Worm (Caenorhabditis elegans) whole organism, young adult: ENCODE measurements around the gene Y75B8A.28.

ENCODE experiments used
- B0035.1 ChIP-seq: sonication (generic microtip); optimal IDR thresholded peaks from 2 replicates; lab custom pipeline; 2016; ENCODE audit warnings: missing genetic modification characterization, mild to moderate bottlenecking, missing compliant biosample characterization, missing genotype, missing genetic modification reagents
- B0336.3 ChIP-seq: fragments of 200-800 bp; sonication (Bioruptor generic); IDR thresholded peaks from 2 replicates; pipeline ENCODE4 v1.3.6; 2022; ENCODE audit warnings: missing genetic modification characterization, missing compliant biosample characterization
- F10E7.11 ChIP-seq: sonication (generic microtip); optimal IDR thresholded peaks from 2 replicates; lab custom pipeline; 2017; ENCODE audit warnings: mild to moderate bottlenecking, missing genetic modification characterization, moderate library complexity, missing compliant biosample characterization
- F22D6.2 ChIP-seq: sonication (generic microtip); optimal IDR thresholded peaks from 2 replicates; lab custom pipeline; 2016; ENCODE audit warnings: mild to moderate bottlenecking, missing genetic modification characterization, missing compliant biosample characterization
- F33H1.4 ChIP-seq: fragments of 200-800 bp; sonication (Bioruptor generic); IDR thresholded peaks from 2 replicates; pipeline ENCODE4 v1.3.6; 2022; ENCODE audit warnings: missing genetic modification reagents, missing genetic modification characterization, missing compliant biosample characterization
- F39B2.1 ChIP-seq: fragments of 200-800 bp; sonication (Bioruptor generic); IDR thresholded peaks from 2 replicates; pipeline ENCODE4 v1.3.6; 2022; ENCODE audit warnings: missing genetic modification reagents, missing genetic modification characterization, missing compliant biosample characterization
- F49E8.2 ChIP-seq: sonication (generic microtip); optimal IDR thresholded peaks from 3 replicates; lab custom pipeline; 2017; ENCODE audit warnings: missing genetic modification characterization, mild to moderate bottlenecking, missing compliant biosample characterization, antibody characterized with exemption, moderate library complexity; ENCODE audit not compliant: insufficient read depth
- F57C9.4 ChIP-seq: sonication (generic microtip); optimal IDR thresholded peaks from 2 replicates; lab custom pipeline; 2017; ENCODE audit warnings: mild to moderate bottlenecking, missing genetic modification characterization, missing compliant biosample characterization
- K11D2.4 ChIP-seq: fragments of 200-800 bp; sonication (Bioruptor generic); IDR thresholded peaks from 2 replicates; pipeline ENCODE4 v1.3.6; 2022; ENCODE audit warnings: missing genetic modification reagents, missing genetic modification characterization, missing compliant biosample characterization
- Y53F4B.3 ChIP-seq: fragments of 200-800 bp; sonication (Bioruptor generic); IDR thresholded peaks from 2 replicates; pipeline ENCODE4 v1.3.6; 2022; ENCODE audit warnings: missing genetic modification reagents, missing genetic modification characterization, missing compliant biosample characterization
- Y53G8AR.9 ChIP-seq: fragments of 200-800 bp; sonication (Bioruptor generic); conservative IDR thresholded peaks from 2 replicates; pipeline ENCODE4 v1.3.6; 2022; ENCODE audit warnings: missing genetic modification reagents, missing genetic modification characterization, missing compliant biosample characterization
- Y79H2A.3 ChIP-seq: fragments of 200-800 bp; sonication (Bioruptor generic); conservative IDR thresholded peaks from 2 replicates; pipeline ENCODE4 v1.3.6; 2022; ENCODE audit warnings: missing genetic modification reagents, missing genetic modification characterization, missing compliant biosample characterization
- ZK185.1 ChIP-seq: sonication (generic microtip); optimal IDR thresholded peaks from 2 replicates; lab custom pipeline; 2016; ENCODE audit warnings: mild to moderate bottlenecking, missing genetic modification characterization, missing compliant biosample characterization; ENCODE audit not compliant: poor library complexity, severe bottlenecking
- aptf-3 ChIP-seq: fragments of 200-800 bp; sonication (Bioruptor generic); IDR thresholded peaks from 2 replicates; pipeline ENCODE4 v1.3.6; 2022; ENCODE audit warnings: missing genetic modification characterization, missing compliant biosample characterization
- attf-5 ChIP-seq: fragments of 200-800 bp; sonication (Bioruptor generic); optimal IDR thresholded peaks from 2 replicates; lab custom pipeline; 2018; ENCODE audit warnings: mild to moderate bottlenecking, missing genetic modification characterization, missing compliant biosample characterization
- cebp-1 ChIP-seq, 2 experiments: fragments of 200-800 bp in 1 of 2; sonication (Bioruptor generic) in 1 of 2; sonication (generic microtip) in 1 of 2; IDR thresholded peaks in 1 of 2; optimal IDR thresholded peaks in 1 of 2; 2 replicates each; pipeline versions ENCODE4 v1.3.6 to Lab custom; 2017 to 2022; ENCODE audit warnings: missing compliant biosample characterization in 2 of 2, missing genetic modification characterization in 2 of 2, mild to moderate bottlenecking in 1 of 2, missing genetic modification reagents in 1 of 2, moderate library complexity in 1 of 2
- cebp-2 ChIP-seq: fragments of 200-800 bp; sonication (Bioruptor generic); IDR thresholded peaks from 2 replicates; pipeline ENCODE4 v1.3.6; 2022; ENCODE audit warnings: missing genetic modification characterization, missing compliant biosample characterization
- ceh-100 ChIP-seq: fragments of 200-800 bp; sonication (Bioruptor generic); IDR thresholded peaks from 2 replicates; pipeline ENCODE4 v1.3.6; 2022; ENCODE audit warnings: missing genetic modification reagents, missing genetic modification characterization, missing compliant biosample characterization
- ceh-40 ChIP-seq: fragments of 200-800 bp; sonication (Bioruptor generic); IDR thresholded peaks from 2 replicates; pipeline ENCODE4 v1.3.6; 2022; ENCODE audit warnings: missing genetic modification characterization, missing compliant biosample characterization
- ceh-79 ChIP-seq: sonication (generic microtip); optimal IDR thresholded peaks from 2 replicates; lab custom pipeline; 2017; ENCODE audit warnings: mild to moderate bottlenecking, missing genetic modification characterization, missing compliant biosample characterization
- ceh-91 ChIP-seq: fragments of 200-800 bp; sonication (Bioruptor generic); IDR thresholded peaks from 2 replicates; pipeline ENCODE4 v1.3.6; 2022; ENCODE audit warnings: missing genetic modification reagents, missing genetic modification characterization, missing compliant biosample characterization
- dpff-1 ChIP-seq: sonication (generic microtip); optimal IDR thresholded peaks from 2 replicates; lab custom pipeline; 2017; ENCODE audit warnings: mild to moderate bottlenecking, missing genetic modification characterization, missing compliant biosample characterization
- egrh-3 ChIP-seq: fragments of 200-800 bp; sonication (Bioruptor generic); IDR thresholded peaks from 2 replicates; pipeline ENCODE4 v1.3.6; 2022; ENCODE audit warnings: missing genetic modification reagents, missing genetic modification characterization, missing compliant biosample characterization
- fkh-3 ChIP-seq: sonication (generic microtip); optimal IDR thresholded peaks from 2 replicates; lab custom pipeline; 2016; ENCODE audit warnings: mild to moderate bottlenecking, missing genetic modification characterization, missing compliant biosample characterization
- hmg-20 ChIP-seq: fragments of 200-800 bp; sonication (Bioruptor generic); IDR thresholded peaks from 2 replicates; pipeline ENCODE4 v1.3.6; 2022; ENCODE audit warnings: missing genetic modification reagents, missing genetic modification characterization, missing compliant biosample characterization
- lag-1 ChIP-seq: fragments of 200-800 bp; sonication (Bioruptor generic); IDR thresholded peaks from 2 replicates; pipeline ENCODE4 v1.3.6; 2022; ENCODE audit warnings: missing genetic modification reagents, missing genetic modification characterization, missing compliant biosample characterization
- let-526 ChIP-seq: fragments of 200-800 bp; sonication (Bioruptor generic); IDR thresholded peaks from 2 replicates; pipeline ENCODE4 v1.3.6; 2022; ENCODE audit warnings: missing genetic modification reagents, missing genetic modification characterization, missing compliant biosample characterization
- let-607 ChIP-seq, 2 experiments: fragments of 200-800 bp in 1 of 2; sonication (Bioruptor generic) in 1 of 2; sonication (generic microtip) in 1 of 2; optimal IDR thresholded peaks; 2 replicates each; lab custom pipeline; 2016 to 2018; ENCODE audit warnings: mild to moderate bottlenecking in 2 of 2, missing compliant biosample characterization in 2 of 2, missing genetic modification characterization in 2 of 2, moderate library complexity in 2 of 2, missing genotype in 1 of 2
- lir-1 ChIP-seq: fragments of 200-800 bp; sonication (Bioruptor generic); conservative IDR thresholded peaks from 2 replicates; pipeline ENCODE4 v1.3.6; 2022; ENCODE audit warnings: missing genetic modification reagents, missing genetic modification characterization, missing compliant biosample characterization
- lsl-1 ChIP-seq: fragments of 200-800 bp; sonication (Bioruptor generic); optimal IDR thresholded peaks from 2 replicates; lab custom pipeline; 2018; ENCODE audit warnings: mild to moderate bottlenecking, missing genetic modification characterization, moderate library complexity, missing compliant biosample characterization
- madf-10 ChIP-seq: sonication (generic microtip); optimal IDR thresholded peaks from 2 replicates; lab custom pipeline; 2016; ENCODE audit warnings: mild to moderate bottlenecking, missing genetic modification characterization, missing compliant biosample characterization
- madf-3 ChIP-seq: fragments of 200-800 bp; sonication (Bioruptor generic); IDR thresholded peaks from 2 replicates; pipeline ENCODE4 v1.3.6; 2022; ENCODE audit warnings: missing genetic modification reagents, missing genetic modification characterization, missing compliant biosample characterization
- madf-6 ChIP-seq: fragments of 200-800 bp; sonication (Bioruptor generic); IDR thresholded peaks from 2 replicates; pipeline ENCODE4 v1.3.6; 2022; ENCODE audit warnings: missing genetic modification reagents, missing genetic modification characterization, missing compliant biosample characterization
- nhr-120 ChIP-seq: fragments of 200-800 bp; sonication (Bioruptor generic); IDR thresholded peaks from 2 replicates; pipeline ENCODE4 v1.3.6; 2022; ENCODE audit warnings: missing genetic modification characterization, missing compliant biosample characterization
- nhr-27 ChIP-seq: fragments of 200-800 bp; sonication (Bioruptor generic); optimal IDR thresholded peaks from 2 replicates; lab custom pipeline; 2018; ENCODE audit warnings: mild to moderate bottlenecking, missing genetic modification characterization, moderate library complexity, missing compliant biosample characterization
- nhr-80 ChIP-seq: sonication (generic microtip); optimal IDR thresholded peaks from 2 replicates; lab custom pipeline; 2016; ENCODE audit warnings: missing genetic modification characterization, missing compliant biosample characterization
- nhr-90 ChIP-seq: sonication (generic microtip); optimal IDR thresholded peaks from 2 replicates; lab custom pipeline; 2016; ENCODE audit warnings: missing genotype, mild to moderate bottlenecking, missing genetic modification characterization, missing compliant biosample characterization
- pbrm-1 ChIP-seq: fragments of 200-800 bp; sonication (Bioruptor generic); IDR thresholded peaks from 2 replicates; pipeline ENCODE4 v1.3.6; 2022; ENCODE audit warnings: missing genetic modification reagents, missing genetic modification characterization, missing compliant biosample characterization
- repo-1 ChIP-seq: sonication (generic microtip); optimal IDR thresholded peaks from 2 replicates; lab custom pipeline; 2017; ENCODE audit warnings: mild to moderate bottlenecking, missing genetic modification characterization, missing compliant biosample characterization
- snpc-1.3 ChIP-seq: sonication (generic microtip); optimal IDR thresholded peaks from 2 replicates; lab custom pipeline; 2017; ENCODE audit warnings: missing genetic modification characterization, mild to moderate bottlenecking, missing compliant biosample characterization, antibody characterized with exemption, moderate library complexity, missing genotype, missing genetic modification reagents; ENCODE audit not compliant: insufficient read depth
- snpc-3.4 ChIP-seq: sonication (generic microtip); optimal IDR thresholded peaks from 2 replicates; lab custom pipeline; 2017; ENCODE audit warnings: missing genetic modification characterization, mild to moderate bottlenecking, missing compliant biosample characterization, antibody characterized with exemption, moderate library complexity, missing genotype, missing genetic modification reagents
- snpc-4 ChIP-seq, 5 experiments: fragments of 150-350 bp in 1 of 5; sonication (generic microtip) in 4 of 5; optimal IDR thresholded peaks; 2 replicates each; lab custom pipeline; 2014 to 2018; ENCODE audit warnings: missing genetic modification characterization in 5 of 5, missing biosample characterization in 3 of 5, antibody characterized with exemption in 2 of 5, mild to moderate bottlenecking in 2 of 5, missing compliant biosample characterization in 2 of 5, missing genotype in 2 of 5, moderate library complexity in 2 of 5, missing genetic modification reagents in 1 of 5
- somi-1 ChIP-seq: fragments of 200-800 bp; sonication (Bioruptor generic); optimal IDR thresholded peaks from 2 replicates; lab custom pipeline; 2018; ENCODE audit warnings: mild to moderate bottlenecking, missing genetic modification characterization, missing compliant biosample characterization
- unc-130 ChIP-seq: sonication (generic microtip); optimal IDR thresholded peaks from 2 replicates; lab custom pipeline; 2016; ENCODE audit warnings: missing genetic modification reagents, missing genetic modification characterization, missing compliant biosample characterization
- unc-62 ChIP-seq: fragments of 150-350 bp; optimal IDR thresholded peaks from 2 replicates; lab custom pipeline; 2014; ENCODE audit warnings: missing biosample characterization, missing genetic modification reagents, missing genetic modification characterization
- xnd-1 ChIP-seq: sonication (generic microtip); optimal IDR thresholded peaks from 2 replicates; lab custom pipeline; 2016; ENCODE audit warnings: missing genotype, missing genetic modification reagents, missing genetic modification characterization, missing compliant biosample characterization
- ztf-22 ChIP-seq: fragments of 200-800 bp; sonication (Bioruptor generic); optimal IDR thresholded peaks from 2 replicates; lab custom pipeline; 2018; ENCODE audit warnings: mild to moderate bottlenecking, missing genetic modification characterization, moderate library complexity, missing compliant biosample characterization

Y75B8A.28 gene

DNA sequence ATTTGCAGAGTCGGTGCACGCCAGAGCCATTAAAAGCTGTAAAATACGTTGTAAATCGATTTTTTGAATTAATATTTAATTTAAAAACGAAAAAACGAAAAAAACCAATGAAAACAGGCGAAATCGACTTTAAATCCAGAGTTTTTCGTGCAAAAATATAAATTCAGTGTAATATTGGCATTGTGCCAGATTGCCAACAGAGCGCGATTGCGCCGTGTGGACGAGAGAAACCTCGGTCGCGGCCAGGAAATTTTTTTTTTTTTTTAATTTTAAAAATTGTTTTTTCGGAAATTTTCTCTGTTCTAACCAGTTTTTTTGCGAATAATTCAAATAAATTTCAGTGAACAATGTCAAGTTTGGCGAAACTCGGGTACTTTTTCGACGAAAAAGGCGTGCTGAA is 32.4 kb downstream of the Y75B8A.28 start, which contains the start of the genes pph-4.1 and Y75B8A.31 (continued):
- TF ChIP-seq F39B2.1 (GFP tag; lab: Robert Waterston, UW) (no peak), Y53G8AR.9 (peak; percentile 82), nhr-27 (tag; lab: Kevin White, UChicago) (no peak), cebp-1 (GFP tag; IDR thresholded peaks at IDR 0.05; lab: Robert Waterston, UW) (peak; percentile 62; the same call in 1 of the 2 replicates), cebp-1 (tag; optimal IDR thresholded peaks at IDR 0.05; lab: Kevin White, UChicago) (peak; percentile 69), madf-10 (tag; lab: Kevin White, UChicago) (peak; percentile 34), lag-1 (GFP tag; lab: Robert Waterston, UW) (no peak), somi-1 (GFP tag; lab: Kevin White, UChicago) (peak; percentile 13), hmg-20 (GFP tag; lab: Robert Waterston, UW) (0 out of 2 replicates have a peak, but pooled peaks have one; percentile 15), lsl-1 (peak; percentile 68), madf-6 (GFP tag; lab: Robert Waterston, UW) (peak; percentile 85), snpc-4 (GFP tag; optimal IDR thresholded peaks at IDR 0.05; lab: Kevin White, UChicago) (no peak), snpc-4 (tag; optimal IDR thresholded peaks at IDR 0.05; lab: Kevin White, UChicago) (peak in 2 of 4 experiments; percentile 64 to 70), Y79H2A.3 (GFP tag; lab: Robert Waterston, UW) (no peak), K11D2.4 (GFP tag; lab: Robert Waterston, UW) (peak; percentile 85), fkh-3 (no peak), Y53F4B.3 (GFP tag; lab: Robert Waterston, UW) (no peak), repo-1 (tag; lab: Kevin White, UChicago) (no peak), dpff-1 (no peak), let-607 (tag; optimal IDR thresholded peaks at IDR 0.05; lab: Kevin White, UChicago) (peak in 1 of 2 experiments; percentile 65), lir-1 (GFP tag; lab: Robert Waterston, UW) (peak; percentile 67), B0336.3 (GFP tag; lab: Robert Waterston, UW) (0 out of 2 replicates have a peak, but pooled peaks have one; percentile 25), F22D6.2 (tag; lab: Kevin White, UChicago) (peak; percentile 58), attf-5 (peak; percentile 85), xnd-1 (tag; lab: Kevin White, UChicago) (peak; percentile 36), ztf-22 (no peak), ceh-79 (tag; lab: Kevin White, UChicago) (no peak), unc-130 (GFP tag; lab: Kevin White, UChicago) (peak; percentile 58), ZK185.1 (tag; lab: Kevin White, UChicago) (no peak), F57C9.4 (tag; lab: Kevin White, UChicago) (no peak), cebp-2 (GFP tag; lab: Robert Waterston, UW) (no peak), ceh-100 (GFP tag; lab: Robert Waterston, UW) (peak; percentile 40; the same call in 1 of the 2 replicates), F33H1.4 (GFP tag; lab: Robert Waterston, UW) (peak; percentile 70), aptf-3 (no peak), F49E8.2 (tag; lab: Kevin White, UChicago) (no peak), ceh-40 (GFP tag; lab: Robert Waterston, UW) (no peak), pbrm-1 (GFP tag; lab: Robert Waterston, UW) (peak; percentile 78; the same call in 1 of the 2 replicates)

DNA sequence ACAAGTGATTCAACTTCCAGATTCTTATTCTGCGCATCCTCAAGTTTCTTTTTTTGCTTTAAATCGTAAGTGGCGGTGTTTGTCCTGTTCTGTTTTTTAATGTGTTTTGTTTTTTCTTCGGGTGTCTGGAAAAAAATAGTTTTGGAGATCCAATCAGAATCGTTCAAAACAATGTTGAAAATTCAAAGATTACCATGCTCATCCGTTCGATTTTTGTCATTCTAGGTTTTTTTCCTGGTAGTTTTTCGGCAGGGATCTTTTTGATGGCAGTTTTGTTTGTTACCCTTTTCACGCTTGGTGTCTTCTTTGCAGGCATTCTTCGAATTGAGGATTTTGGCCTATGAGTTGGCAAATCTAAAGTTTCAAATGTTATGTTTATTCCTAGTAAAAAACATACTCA is 37.7 kb downstream of the Y75B8A.28 start:
- TF ChIP-seq madf-3 (GFP tag; lab: Robert Waterston, UW) (no peak), egrh-3 (GFP tag; lab: Robert Waterston, UW) (no peak), nhr-120 (no peak), B0035.1 (tag; lab: Kevin White, UChicago) (no peak), unc-62 (no peak), let-526 (no peak), Y53F4B.3 (GFP tag; lab: Robert Waterston, UW) (no peak), snpc-1.3 (no peak), nhr-90 (tag; lab: Kevin White, UChicago) (no peak), ceh-91 (GFP tag; lab: Robert Waterston, UW) (no peak), F10E7.11 (tag; lab: Kevin White, UChicago) (no peak), snpc-3.4 (tag; lab: Kevin White, UChicago) (no peak), attf-5 (no peak), nhr-80 (tag; lab: Kevin White, UChicago) (no peak), dpff-1 (no peak)
